Fruit fly (Drosophila melanogaster): ENCODE data around the gene CG5078.

Gene CG5078

dm6 chr3L:20470991-20471498 lies 34.8 kb upstream of the CG5078 start (continued):
- TF ChIP-seq CG4282 (GFP tag; optimal IDR thresholded peaks at IDR 0.05): no peak
- TF ChIP-seq mirr (GFP tag; optimal IDR thresholded peaks at IDR 0.05): peak; percentile 48
- no peak for TF ChIP-seq sd (tag; optimal IDR thresholded peaks at IDR 0.05)
- peak; percentile 1 for TF ChIP-seq HmgZ (tag; optimal IDR thresholded peaks at IDR 0.05)
- TF ChIP-seq tgo (GFP tag; IDR thresholded peaks at IDR 0.05): peak; percentile 36; the same call in 2 of the 3 replicates
- TF ChIP-seq fu2 (GFP tag; optimal IDR thresholded peaks at IDR 0.05): no peak
- TF ChIP-seq BtbVII (GFP tag; optimal IDR thresholded peaks at IDR 0.05): peak; percentile 58
- TF ChIP-seq HmgD (GFP tag; optimal IDR thresholded peaks at IDR 0.05): no peak
- TF ChIP-seq CG9817 (tag; optimal IDR thresholded peaks at IDR 0.05): no peak
- TF ChIP-seq CG18011 (GFP tag; optimal IDR thresholded peaks at IDR 0.05): no peak
- TF ChIP-seq nau (GFP tag; optimal IDR thresholded peaks at IDR 0.05): peak; percentile 11
- TF ChIP-seq D19A (tag; optimal IDR thresholded peaks at IDR 0.05): no peak
- no peak for TF ChIP-seq stwl (tag; optimal IDR thresholded peaks at IDR 0.05)
- no peak for TF ChIP-seq CrebB (tag; optimal IDR thresholded peaks at IDR 0.05)
- no peak for TF ChIP-seq HLH4C (GFP tag; IDR thresholded peaks at IDR 0.05; ENCODE audit: partially characterized antibody)
- peak; percentile 56; the same call in 1 of the 3 replicates for TF ChIP-seq ken (GFP tag; IDR thresholded peaks at IDR 0.05)
- no peak for TF ChIP-seq CG7357 (GFP tag; IDR thresholded peaks at IDR 0.05)
- TF ChIP-seq CG12236 (GFP tag; optimal IDR thresholded peaks at IDR 0.05): no peak
- peak; percentile 33 for TF ChIP-seq Nf-YC (tag; optimal IDR thresholded peaks at IDR 0.05)
- TF ChIP-seq CG1603 (tag; optimal IDR thresholded peaks at IDR 0.05): peak; percentile 67
- TF ChIP-seq repo (GFP tag; optimal IDR thresholded peaks at IDR 0.05): no peak
- TF ChIP-seq CG31224 (GFP tag; IDR thresholded peaks at IDR 0.05): no peak
- TF ChIP-seq CG7271 (tag; optimal IDR thresholded peaks at IDR 0.05): no peak
- TF ChIP-seq dpn (GFP tag; optimal IDR thresholded peaks at IDR 0.05): peak in 1 of 2 experiments; percentile 8
- no peak for TF ChIP-seq NK7.1 (GFP tag; optimal IDR thresholded peaks at IDR 0.05)
- TF ChIP-seq NFAT (GFP tag; IDR thresholded peaks at IDR 0.05): no peak
- TF ChIP-seq Myb (GFP tag; optimal IDR thresholded peaks at IDR 0.05): no peak
- TF ChIP-seq ATbp (GFP tag; optimal IDR thresholded peaks at IDR 0.05): peak; percentile 62
- TF ChIP-seq CG17186 (GFP tag; optimal IDR thresholded peaks at IDR 0.05): no peak
- TF ChIP-seq CG18619 (GFP tag; optimal IDR thresholded peaks at IDR 0.05): no peak
- TF ChIP-seq ind (GFP tag; optimal IDR thresholded peaks at IDR 0.05): peak; percentile 32
- TF ChIP-seq CG8281 (tag; optimal IDR thresholded peaks at IDR 0.05): peak; percentile 19
- TF ChIP-seq CG13123 (GFP tag; optimal IDR thresholded peaks at IDR 0.05): no peak
- TF ChIP-seq CG34376 (GFP tag; optimal IDR thresholded peaks at IDR 0.05): peak; percentile 67
- TF ChIP-seq schlank (tag; optimal IDR thresholded peaks at IDR 0.05): no peak
- no peak for TF ChIP-seq gt (GFP tag; IDR thresholded peaks at IDR 0.05)
- TF ChIP-seq Bteb2 (GFP tag; optimal IDR thresholded peaks at IDR 0.05): no peak
- no peak for TF ChIP-seq Spps (tag; optimal IDR thresholded peaks at IDR 0.05)
- no peak for TF ChIP-seq CG11085 (GFP tag; IDR thresholded peaks at IDR 0.05)
- no peak for TF ChIP-seq Atf3 (GFP tag; optimal IDR thresholded peaks at IDR 0.05)
- 0 out of 2 replicates have a peak, but pooled peaks have one; percentile 15 for TF ChIP-seq CG6689 (GFP tag; IDR thresholded peaks at IDR 0.05)
- TF ChIP-seq Pdp1 (GFP tag; optimal IDR thresholded peaks at IDR 0.05): peak in 1 of 2 experiments; percentile 46
- peak; percentile 24 for TF ChIP-seq CG9727 (GFP tag; optimal IDR thresholded peaks at IDR 0.05)
- peak; percentile 30 for TF ChIP-seq CG10267 (tag; optimal IDR thresholded peaks at IDR 0.05)
- no peak for TF ChIP-seq corto (GFP tag; optimal IDR thresholded peaks at IDR 0.05)
- TF ChIP-seq slbo (GFP tag; IDR thresholded peaks at IDR 0.05): peak; percentile 42; the same call in 1 of the 2 replicates
- peak; percentile 39 for TF ChIP-seq CG17385 (GFP tag; optimal IDR thresholded peaks at IDR 0.05)
- peak; percentile 55 for TF ChIP-seq Max (GFP tag; optimal IDR thresholded peaks at IDR 0.05)
- TF ChIP-seq dimm (GFP tag; IDR thresholded peaks at IDR 0.05): no peak
- no peak for TF ChIP-seq CG6854 (GFP tag; optimal IDR thresholded peaks at IDR 0.05)
- no peak for TF ChIP-seq CG17612 (GFP tag; IDR thresholded peaks at IDR 0.05)
